Fruit fly (Drosophila melanogaster) whole organism, embryonic: ENCODE measurements around the gene Hrd3.

Source experiments
- Abd-B ChIP-seq: fragments of 200-800 bp; sonication (Bioruptor generic); optimal IDR thresholded peaks from 2 replicates; lab custom pipeline; 2018; ENCODE audit warnings: missing biosample characterization, mild to moderate bottlenecking, missing genetic modification characterization, moderate library complexity
- Ada2b ChIP-seq: fragments of 200-800 bp; sonication (Bioruptor generic); IDR thresholded peaks from 2 replicates; pipeline ENCODE4 v1.3.6; 2022; ENCODE audit warnings: missing biosample characterization, missing genetic modification characterization
- Aef1 ChIP-seq: fragments of 200-800 bp; sonication (Bioruptor generic); IDR thresholded peaks from 3 replicates; pipeline ENCODE4 v1.3.6; 2022; ENCODE audit warnings: missing biosample characterization, missing genetic modification characterization
- Antp ChIP-seq: fragments of 200-800 bp; sonication (Bioruptor generic); optimal IDR thresholded peaks from 3 replicates; lab custom pipeline; 2016; ENCODE audit warnings: missing biosample characterization, missing genetic modification characterization
- Asciz ChIP-seq: fragments of 200-800 bp; sonication (Bioruptor generic); optimal IDR thresholded peaks from 2 replicates; lab custom pipeline; 2017; ENCODE audit warnings: missing biosample characterization, mild to moderate bottlenecking, missing genetic modification characterization, missing genetic modification reagents
- B-H2 ChIP-seq: fragments of 200-800 bp; sonication (Bioruptor generic); optimal IDR thresholded peaks from 2 replicates; lab custom pipeline; 2018; ENCODE audit warnings: missing biosample characterization, mild to moderate bottlenecking, missing genetic modification characterization
- CG10209 ChIP-seq: fragments of 200-800 bp; sonication (Bioruptor generic); optimal IDR thresholded peaks from 3 replicates; lab custom pipeline; 2017; ENCODE audit warnings: missing biosample characterization, mild to moderate bottlenecking, missing genetic modification characterization, missing genetic modification reagents
- CG10267 ChIP-seq: fragments of 200-800 bp; sonication (Bioruptor generic); optimal IDR thresholded peaks from 2 replicates; lab custom pipeline; 2018; ENCODE audit warnings: missing biosample characterization, mild to moderate bottlenecking, missing genetic modification characterization, moderate library complexity
- CG10321 ChIP-seq: fragments of 200-800 bp; sonication (Bioruptor generic); IDR thresholded peaks from 2 replicates; pipeline ENCODE4 v1.3.6; 2022; ENCODE audit warnings: missing biosample characterization, missing genetic modification characterization
- CG10366 ChIP-seq: fragments of 200-800 bp; sonication (Bioruptor generic); IDR thresholded peaks from 2 replicates; pipeline ENCODE4 v1.3.6; 2022; ENCODE audit warnings: missing biosample characterization, missing genetic modification characterization
- CG10431 ChIP-seq: fragments of 200-800 bp; sonication (Bioruptor generic); optimal IDR thresholded peaks from 3 replicates; lab custom pipeline; 2018; ENCODE audit warnings: missing biosample characterization, mild to moderate bottlenecking, missing genetic modification characterization
- CG17568 ChIP-seq: fragments of 200-800 bp; sonication (Bioruptor generic); optimal IDR thresholded peaks from 2 replicates; lab custom pipeline; 2018; ENCODE audit warnings: missing biosample characterization, mild to moderate bottlenecking, missing genetic modification characterization, moderate library complexity
- CG17829 ChIP-seq: fragments of 200-800 bp; optimal IDR thresholded peaks from 2 replicates; lab custom pipeline; 2019; ENCODE audit warnings: missing biosample characterization, mild to moderate bottlenecking, missing genetic modification characterization, moderate library complexity
- CG1832 ChIP-seq: fragments of 200-800 bp; sonication (Bioruptor generic); optimal IDR thresholded peaks from 2 replicates; lab custom pipeline; 2017; ENCODE audit warnings: missing biosample characterization, mild to moderate bottlenecking, missing genetic modification characterization, inconsistent platforms
- CG2120 ChIP-seq: fragments of 200-800 bp; sonication (Bioruptor generic); optimal IDR thresholded peaks from 3 replicates; lab custom pipeline; 2016; ENCODE audit warnings: missing biosample characterization, missing genetic modification characterization
- CG30403 ChIP-seq: fragments of 200-800 bp; sonication (Bioruptor generic); optimal IDR thresholded peaks from 3 replicates; lab custom pipeline; 2016; ENCODE audit warnings: missing biosample characterization, missing genetic modification characterization
- CG31388 ChIP-seq: fragments of 200-800 bp; sonication (Bioruptor generic); optimal IDR thresholded peaks from 2 replicates; lab custom pipeline; 2016; ENCODE audit warnings: missing biosample characterization, missing genetic modification characterization
- CG3995 ChIP-seq: fragments of 200-800 bp; sonication (Bioruptor generic); optimal IDR thresholded peaks from 3 replicates; lab custom pipeline; 2016; ENCODE audit warnings: missing biosample characterization, missing genetic modification characterization
- CG4282 ChIP-seq: fragments of 200-800 bp; sonication (Bioruptor generic); optimal IDR thresholded peaks from 2 replicates; lab custom pipeline; 2016; ENCODE audit warnings: missing biosample characterization, missing genetic modification characterization
- CG4820 ChIP-seq: fragments of 200-800 bp; sonication (Bioruptor generic); optimal IDR thresholded peaks from 3 replicates; lab custom pipeline; 2016; ENCODE audit warnings: missing biosample characterization, missing genetic modification characterization
- CG6765 ChIP-seq: fragments of 200-800 bp; sonication (Bioruptor generic); optimal IDR thresholded peaks from 3 replicates; lab custom pipeline; 2017; ENCODE audit warnings: missing biosample characterization, mild to moderate bottlenecking, missing genetic modification characterization
- CG6791 ChIP-seq: fragments of 200-800 bp; sonication (Bioruptor generic); IDR thresholded peaks from 3 replicates; pipeline ENCODE4 v1.3.6; 2022; ENCODE audit warnings: missing biosample characterization, missing genetic modification characterization; ENCODE audit not compliant: partially characterized antibody
- CG7839 ChIP-seq: fragments of 200-800 bp; sonication (Bioruptor generic); optimal IDR thresholded peaks from 3 replicates; lab custom pipeline; 2018; ENCODE audit warnings: missing biosample characterization, mild to moderate bottlenecking, missing genetic modification characterization, moderate library complexity
- Camta ChIP-seq: fragments of 200-800 bp; sonication (Bioruptor generic); optimal IDR thresholded peaks from 2 replicates; lab custom pipeline; 2016; ENCODE audit warnings: missing biosample characterization, missing genetic modification characterization
- D19A ChIP-seq: fragments of 200-800 bp; optimal IDR thresholded peaks from 3 replicates; lab custom pipeline; 2019; ENCODE audit warnings: missing biosample characterization, mild to moderate bottlenecking, missing genetic modification characterization, moderate library complexity
- D19B ChIP-seq: fragments of 200-800 bp; sonication (Bioruptor generic); optimal IDR thresholded peaks from 2 replicates; lab custom pipeline; 2017; ENCODE audit warnings: missing biosample characterization, mild to moderate bottlenecking, missing genetic modification characterization
- Dad ChIP-seq: fragments of 200-800 bp; sonication (Bioruptor generic); optimal IDR thresholded peaks from 3 replicates; lab custom pipeline; 2016; ENCODE audit warnings: missing biosample characterization, missing genetic modification characterization
- Dfd ChIP-seq, 2 experiments: fragments of >200 bp; optimal IDR thresholded peaks; 2 replicates each; lab custom pipeline; 2017; ENCODE audit warnings: missing biosample characterization in 2 of 2, missing genetic modification characterization in 2 of 2
- Dip2 ChIP-seq: fragments of 200-800 bp; sonication (Bioruptor generic); IDR thresholded peaks from 2 replicates; pipeline ENCODE4 v1.3.6; 2022; ENCODE audit warnings: missing biosample characterization, missing genetic modification characterization
- E2f2 ChIP-seq: fragments of 200-800 bp; sonication (Bioruptor generic); IDR thresholded peaks from 2 replicates; pipeline ENCODE4 v1.3.6; 2022; ENCODE audit warnings: missing biosample characterization, missing genetic modification characterization
- Eip74EF ChIP-seq, 2 experiments: fragments of 200-800 bp in 1 of 2; fragments of >200 bp in 1 of 2; sonication (Bioruptor generic) in 1 of 2; optimal IDR thresholded peaks; 2 replicates each; lab custom pipeline; 2017 to 2019; ENCODE audit warnings: missing biosample characterization in 2 of 2, missing genetic modification characterization in 2 of 2, mild to moderate bottlenecking in 1 of 2, moderate library complexity in 1 of 2
- MBD-R2 ChIP-seq: fragments of 200-800 bp; sonication (Bioruptor generic); IDR thresholded peaks from 2 replicates; pipeline ENCODE4 v1.3.6; 2022; ENCODE audit warnings: missing biosample characterization, missing genetic modification characterization
- MTF-1 ChIP-seq: fragments of 200-800 bp; sonication (Bioruptor generic); optimal IDR thresholded peaks from 2 replicates; lab custom pipeline; 2018; ENCODE audit warnings: missing biosample characterization, mild to moderate bottlenecking, missing genetic modification characterization, borderline replicate concordance
- Mes4 ChIP-seq: fragments of 200-800 bp; sonication (Bioruptor generic); optimal IDR thresholded peaks from 2 replicates; lab custom pipeline; 2016; ENCODE audit warnings: missing biosample characterization, missing genetic modification characterization
- Nf-YA ChIP-seq: fragments of 200-800 bp; sonication (Bioruptor generic); IDR thresholded peaks from 2 replicates; pipeline ENCODE4 v1.3.6; 2022; ENCODE audit warnings: missing biosample characterization, missing genetic modification characterization
- Nf-YC ChIP-seq: fragments of 200-800 bp; optimal IDR thresholded peaks from 3 replicates; lab custom pipeline; 2019; ENCODE audit warnings: missing biosample characterization, mild to moderate bottlenecking, missing genetic modification characterization, moderate library complexity
- Stat92E ChIP-seq, 3 experiments: fragments of >200 bp in 2 of 3; fragments of 200-800 bp in 1 of 3; sonication (Bioruptor generic) in 1 of 3; optimal IDR thresholded peaks; 2 replicates each; lab custom pipeline; 2017 to 2019; ENCODE audit warnings: missing biosample characterization in 3 of 3, missing genetic modification characterization in 3 of 3, mild to moderate bottlenecking in 1 of 3, moderate library complexity in 1 of 3
- esg ChIP-seq: fragments of 200-800 bp; sonication (Bioruptor generic); conservative IDR thresholded peaks from 2 replicates; pipeline ENCODE4 v1.3.6; 2022; ENCODE audit warnings: missing biosample characterization, missing genetic modification characterization
- exex ChIP-seq: fragments of 200-800 bp; sonication (Bioruptor generic); optimal IDR thresholded peaks from 4 replicates; lab custom pipeline; 2018; ENCODE audit warnings: missing biosample characterization, mild to moderate bottlenecking, missing genetic modification characterization, moderate library complexity
- psq ChIP-seq: fragments of 200-800 bp; sonication (Bioruptor generic); optimal IDR thresholded peaks from 2 replicates; lab custom pipeline; 2017; ENCODE audit warnings: missing biosample characterization, missing genetic modification characterization
- repo ChIP-seq: fragments of 200-800 bp; sonication (Bioruptor generic); optimal IDR thresholded peaks from 2 replicates; lab custom pipeline; 2016; ENCODE audit warnings: missing biosample characterization, missing genetic modification characterization
- run ChIP-seq: fragments of 200-800 bp; sonication (Bioruptor generic); optimal IDR thresholded peaks from 3 replicates; lab custom pipeline; 2018; ENCODE audit warnings: missing biosample characterization, mild to moderate bottlenecking, missing genetic modification characterization
- slbo ChIP-seq: fragments of 200-800 bp; sonication (Bioruptor generic); IDR thresholded peaks from 2 replicates; pipeline ENCODE4 v1.3.6; 2022; ENCODE audit warnings: missing biosample characterization, missing genetic modification characterization
- stc ChIP-seq: fragments of 200-800 bp; sonication (Bioruptor generic); IDR thresholded peaks from 2 replicates; pipeline ENCODE4 v1.3.6; 2022; ENCODE audit warnings: missing biosample characterization, missing genetic modification characterization
- tup ChIP-seq: fragments of 200-800 bp; sonication (Bioruptor generic); optimal IDR thresholded peaks from 2 replicates; lab custom pipeline; 2016; ENCODE audit warnings: missing biosample characterization, mild to moderate bottlenecking, missing genetic modification characterization, moderate library complexity
- unpg ChIP-seq: fragments of 200-800 bp; sonication (Bioruptor generic); optimal IDR thresholded peaks from 3 replicates; lab custom pipeline; 2018; ENCODE audit warnings: missing biosample characterization, mild to moderate bottlenecking, missing genetic modification characterization, moderate library complexity
- vvl ChIP-seq: fragments of 200-800 bp; sonication (Bioruptor generic); IDR thresholded peaks from 2 replicates; pipeline ENCODE4 v1.3.6; 2022; ENCODE audit warnings: missing biosample characterization, missing genetic modification characterization
- wek ChIP-seq: fragments of 200-800 bp; sonication (Bioruptor generic); optimal IDR thresholded peaks from 3 replicates; lab custom pipeline; 2018; ENCODE audit warnings: missing biosample characterization, mild to moderate bottlenecking, missing genetic modification characterization, moderate library complexity
- wor ChIP-seq: fragments of 200-800 bp; sonication (Bioruptor generic); IDR thresholded peaks from 2 replicates; pipeline ENCODE4 v1.3.6; 2022; ENCODE audit warnings: missing biosample characterization, missing genetic modification characterization
- zfh1 ChIP-seq: fragments of 200-800 bp; sonication (Bioruptor generic); IDR thresholded peaks from 3 replicates; pipeline ENCODE4 v1.3.6; 2022; ENCODE audit warnings: missing biosample characterization, missing genetic modification characterization

Hrd3 gene

DNA sequence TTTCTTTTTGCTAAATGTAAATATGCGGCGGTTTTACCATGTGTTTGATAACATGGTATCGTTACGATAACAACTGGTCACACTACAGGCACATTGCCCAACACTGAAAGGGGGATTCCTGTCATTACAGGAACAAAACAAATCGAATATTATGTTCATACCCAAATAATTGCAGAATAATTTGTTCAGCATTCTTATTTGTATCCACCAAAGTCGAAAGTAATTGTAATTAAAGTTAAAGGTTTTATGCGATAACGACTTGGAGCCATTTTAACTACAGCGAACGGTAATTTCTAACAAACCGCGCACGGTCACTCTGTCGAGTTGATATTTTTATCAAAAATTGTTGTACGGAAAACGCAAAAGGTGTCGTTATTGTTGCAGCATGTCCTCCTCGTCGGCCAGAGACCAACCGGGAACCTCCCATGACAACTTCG lies 9.1 kb upstream of the Hrd3 start, which contains the start of the genes CG10214 and CG10375 (continued):
- peak; percentile 39 for TF ChIP-seq exex (tag; lab: Kevin White, UChicago)
- peak; percentile 84 for TF ChIP-seq slbo (GFP tag; lab: Robert Waterston, UW)
- peak; percentile 54 for TF ChIP-seq CG31388 (GFP tag; lab: Kevin White, UChicago)
- peak; percentile 7 for TF ChIP-seq CG6765 (GFP tag; lab: Kevin White, UChicago)
- peak; percentile 100 for TF ChIP-seq wek
- peak; percentile 53 for TF ChIP-seq B-H2
- TF ChIP-seq CG17568 (GFP tag; lab: Kevin White, UChicago): no peak
- TF ChIP-seq MTF-1: no peak
- peak; percentile 77 for TF ChIP-seq Dad (GFP tag; lab: Kevin White, UChicago)
- peak; percentile 90 for TF ChIP-seq CG2120
- peak; percentile 58 for TF ChIP-seq psq (GFP tag; lab: Kevin White, UChicago)
- peak; percentile 84 for TF ChIP-seq CG30403 (GFP tag; lab: Kevin White, UChicago)
- TF ChIP-seq wor (GFP tag; lab: Robert Waterston, UW): peak; percentile 44; the same call in 1 of the 2 replicates
- TF ChIP-seq Aef1 (GFP tag; lab: Robert Waterston, UW): peak; percentile 26; the same call in 1 of the 3 replicates
- no peak for TF ChIP-seq Nf-YA
- TF ChIP-seq CG10209 (GFP tag; lab: Kevin White, UChicago): peak; percentile 57
- TF ChIP-seq CG10366: peak; percentile 42; the same call in 1 of the 2 replicates
- 0 out of 2 replicates have a peak, but pooled peaks have one; percentile 35 for TF ChIP-seq esg (GFP tag; lab: Robert Waterston, UW)
- TF ChIP-seq repo (GFP tag; lab: Kevin White, UChicago): peak; percentile 78
- peak; percentile 76 for TF ChIP-seq unpg (GFP tag; lab: Kevin White, UChicago)
- TF ChIP-seq CG10267 (tag; lab: Kevin White, UChicago): peak; percentile 99
- TF ChIP-seq CG17829 (tag; lab: Kevin White, UChicago): peak; percentile 81
- no peak for TF ChIP-seq D19A (tag; lab: Kevin White, UChicago)
- peak; percentile 53 for TF ChIP-seq Nf-YC
- no peak for TF ChIP-seq Stat92E (GFP tag; optimal IDR thresholded peaks at IDR 0.05; lab: Kevin White, UChicago)
- no peak for TF ChIP-seq Dfd (GFP tag; optimal IDR thresholded peaks at IDR 0.05; lab: Kevin White, UChicago)
- TF ChIP-seq D19B (GFP tag; lab: Kevin White, UChicago): peak; percentile 27
- peak; percentile 72 for TF ChIP-seq CG3995 (GFP tag; lab: Kevin White, UChicago)
- no peak for TF ChIP-seq run (tag; lab: Kevin White, UChicago)
- TF ChIP-seq Ada2b (GFP tag; lab: Robert Waterston, UW): peak; percentile 35; the same call in 1 of the 2 replicates
- peak; percentile 66 for TF ChIP-seq Mes4
- TF ChIP-seq E2f2 (GFP tag; lab: Robert Waterston, UW): peak; percentile 69
- no peak for TF ChIP-seq Asciz
- no peak for TF ChIP-seq Dip2 (GFP tag; lab: Robert Waterston, UW)
- peak; percentile 78 for TF ChIP-seq Camta
- no peak for TF ChIP-seq CG1832
- peak in 1 of 2 experiments; percentile 25 for TF ChIP-seq Eip74EF (GFP tag; optimal IDR thresholded peaks at IDR 0.05; lab: Kevin White, UChicago)
- peak; percentile 84 for TF ChIP-seq Antp (GFP tag; lab: Kevin White, UChicago)
- TF ChIP-seq MBD-R2: peak; percentile 92
- 0 out of 2 replicates have a peak, but pooled peaks have one; percentile 21 for TF ChIP-seq stc (GFP tag; lab: Robert Waterston, UW)
- peak; percentile 71 for TF ChIP-seq CG7839
- TF ChIP-seq zfh1 (GFP tag; lab: Robert Waterston, UW): peak; percentile 72; the same call in 2 of the 3 replicates
- TF ChIP-seq CG10321 (GFP tag; lab: Robert Waterston, UW): no peak
- no peak for TF ChIP-seq CG6791 (GFP tag; lab: Robert Waterston, UW)
- peak; percentile 63 for TF ChIP-seq CG4282 (GFP tag; lab: Kevin White, UChicago)
- TF ChIP-seq CG4820: peak; percentile 70
- peak; percentile 46 for TF ChIP-seq tup (GFP tag; lab: Kevin White, UChicago)
- TF ChIP-seq vvl (GFP tag; lab: Robert Waterston, UW): peak; percentile 84
- peak; percentile 75 for TF ChIP-seq Abd-B (GFP tag; lab: Kevin White, UChicago)
- TF ChIP-seq CG10431: no peak
